Worm (Caenorhabditis elegans): ENCODE measurements around the gene ttll-5.
"Not testable (repeated sequence)": the region's sequence is repeated elsewhere in the genome, so short reads cannot be mapped to it uniquely, and the experiment has no call there.

The ttll-5 gene

ce11 chrV:11500980-11501379 lies 7.9 kb upstream of the ttll-5 start:
- peak; percentile 52 for TF ChIP-seq hlh-11 (tag; optimal IDR thresholded peaks at IDR 0.05)
- TF ChIP-seq nhr-77 (tag; optimal IDR thresholded peaks at IDR 0.05), result no peak
- TF ChIP-seq nhr-28 (tag; optimal IDR thresholded peaks at IDR 0.05), result peak; percentile 44
- peak; percentile 18 for TF ChIP-seq dve-1 (tag; optimal IDR thresholded peaks at IDR 0.05; ENCODE audit: insufficient read depth)
- peak; percentile 30 for TF ChIP-seq dmd-6 (GFP tag; IDR thresholded peaks at IDR 0.05)
- no peak for TF ChIP-seq lin-15B (tag; optimal IDR thresholded peaks at IDR 0.05)
- TF ChIP-seq skn-1 (tag; optimal IDR thresholded peaks at IDR 0.05), result no peak

- TF ChIP-seq daf-12 (tag; optimal IDR thresholded peaks at IDR 0.05) (no peak), unc-62 (GFP tag; optimal IDR thresholded peaks at IDR 0.05 in 1 of 2) (peak in 1 of 2 experiments; percentile 3), unc-62 (tag; optimal IDR thresholded peaks at IDR 0.05) (no peak), dpl-1 (GFP tag; optimal IDR thresholded peaks at IDR 0.05) (peak; percentile 79), lsy-2 (tag; optimal IDR thresholded peaks at IDR 0.05) (peak in 1 of 2 experiments; percentile 24), hlh-11 (tag; optimal IDR thresholded peaks at IDR 0.05) (no peak), nhr-41 (GFP tag; IDR thresholded peaks at IDR 0.05) (no peak), zfp-2 (tag; optimal IDR thresholded peaks at IDR 0.05) (no peak)
These were observed 5.6 kb upstream of the ttll-5 start, which contains the start of gene C55A6.12 for ce11 chrV:11503081-11503751. TSS of gene C55A6.12 (minus strand) at chrV:11503131.

- TF ChIP-seq ZK337.2 (GFP tag; IDR thresholded peaks at IDR 0.05), result 0 out of 2 replicates have a peak, but pooled peaks have one; percentile 11
- TF ChIP-seq snpc-1.2 (GFP tag; IDR thresholded peaks at IDR 0.05), result peak; percentile 78
- 0 out of 2 replicates have a peak, but pooled peaks have one; percentile 55 for TF ChIP-seq tra-1 (GFP tag; IDR thresholded peaks at IDR 0.05)
- TF ChIP-seq rbr-2 (tag; optimal IDR thresholded peaks at IDR 0.05), result peak; percentile 81
- peak; percentile 69 for TF ChIP-seq ceh-20 (GFP tag; IDR thresholded peaks at IDR 0.05)
- peak; percentile 26 for TF ChIP-seq nhr-25 (tag; optimal IDR thresholded peaks at IDR 0.05; ENCODE audit: borderline replicate concordance, insufficient read depth)
- peak; percentile 42 for TF ChIP-seq lin-13 (GFP tag; optimal IDR thresholded peaks at IDR 0.05)
- TF ChIP-seq R02D3.7 (tag; optimal IDR thresholded peaks at IDR 0.05), result peak; percentile 5
- TF ChIP-seq php-3 (GFP tag; IDR thresholded peaks at IDR 0.05), result peak; percentile 53; the same call in 1 of the 2 replicates
- TF ChIP-seq mxl-3 (GFP tag; optimal IDR thresholded peaks at IDR 0.05), result peak; percentile 41
- peak; percentile 88 for TF ChIP-seq pha-4 (GFP tag; IDR thresholded peaks at IDR 0.05)
- TF ChIP-seq pha-4 (tag; optimal IDR thresholded peaks at IDR 0.05); daf-16 (GFP tag; optimal IDR thresholded peaks at IDR 0.05): not testable (repeated sequence)
- TF ChIP-seq hlh-30 (tag; optimal IDR thresholded peaks at IDR 0.05; ENCODE audit: insufficient read depth), result peak; percentile 49
- TF ChIP-seq mep-1 (tag; optimal IDR thresholded peaks at IDR 0.05), result peak; percentile 88
- TF ChIP-seq saeg-2 (GFP tag; IDR thresholded peaks at IDR 0.05), result peak; percentile 60; the same call in 1 of the 2 replicates
- TF ChIP-seq lsy-2 (tag; optimal IDR thresholded peaks at IDR 0.05), result peak; percentile 31 to 81
- 0 out of 2 replicates have a peak, but pooled peaks have one; percentile 38 for TF ChIP-seq daf-19 (GFP tag; conservative IDR thresholded peaks at IDR 0.05)
- TF ChIP-seq lim-7 (GFP tag; IDR thresholded peaks at IDR 0.05), result peak; percentile 12
- peak; percentile 63 for TF ChIP-seq F37D6.2 (tag; optimal IDR thresholded peaks at IDR 0.05)
- TF ChIP-seq aha-1 (tag), result peak; percentile 55
- peak; percentile 64 for TF ChIP-seq nhr-48 (tag; optimal IDR thresholded peaks at IDR 0.05)
- TF ChIP-seq lin-29 (GFP tag; IDR thresholded peaks at IDR 0.05), result 0 out of 2 replicates have a peak, but pooled peaks have one; percentile 41
- peak; percentile 70; the same call in 1 of the 2 replicates for TF ChIP-seq vab-7 (GFP tag; IDR thresholded peaks at IDR 0.05)
- TF ChIP-seq unc-130 (GFP tag; optimal IDR thresholded peaks at IDR 0.05), result peak; percentile 85
- TF ChIP-seq dpl-1 (GFP tag; optimal IDR thresholded peaks at IDR 0.05), result peak; percentile 44
- peak; percentile 79 for TF ChIP-seq dmd-6 (GFP tag; IDR thresholded peaks at IDR 0.05)
- peak; percentile 51 for TF ChIP-seq daf-16 (tag; optimal IDR thresholded peaks at IDR 0.05)
- TF ChIP-seq nhr-77 (tag; optimal IDR thresholded peaks at IDR 0.05), result peak; percentile 11
- 0 out of 2 replicates have a peak, but pooled peaks have one; percentile 54 for TF ChIP-seq Y48G9A.11 (GFP tag; IDR thresholded peaks at IDR 0.05)
- TF ChIP-seq mes-2 (tag; optimal IDR thresholded peaks at IDR 0.05; ENCODE audit: poor library complexity, severe bottlenecking), result peak; percentile 89
- peak; percentile 12 for TF ChIP-seq nhr-28 (tag; optimal IDR thresholded peaks at IDR 0.05)
- peak; percentile 56 for TF ChIP-seq dve-1 (tag; optimal IDR thresholded peaks at IDR 0.05; ENCODE audit: insufficient read depth)
- TF ChIP-seq hmg-1.1 (GFP tag; IDR thresholded peaks at IDR 0.05), result peak; percentile 91
- TF ChIP-seq dmd-9 (GFP tag; IDR thresholded peaks at IDR 0.05), result peak; percentile 67; the same call in 1 of the 2 replicates
- peak; percentile 36 for TF ChIP-seq T20F7.1 (GFP tag; optimal IDR thresholded peaks at IDR 0.05)
These were observed 3.9 kb upstream of the ttll-5 start, which contains the start of the genes C55A6.1 and C55A6.10 for ce11 chrV:11504853-11505397. TSS of gene C55A6.1 (minus strand) at chrV:11504968. TSS of gene C55A6.10 (plus strand) at chrV:11505347.
